Worm (Caenorhabditis elegans): ENCODE results near the gene Y76B12C.8.

Gene Y76B12C.8

DNA sequence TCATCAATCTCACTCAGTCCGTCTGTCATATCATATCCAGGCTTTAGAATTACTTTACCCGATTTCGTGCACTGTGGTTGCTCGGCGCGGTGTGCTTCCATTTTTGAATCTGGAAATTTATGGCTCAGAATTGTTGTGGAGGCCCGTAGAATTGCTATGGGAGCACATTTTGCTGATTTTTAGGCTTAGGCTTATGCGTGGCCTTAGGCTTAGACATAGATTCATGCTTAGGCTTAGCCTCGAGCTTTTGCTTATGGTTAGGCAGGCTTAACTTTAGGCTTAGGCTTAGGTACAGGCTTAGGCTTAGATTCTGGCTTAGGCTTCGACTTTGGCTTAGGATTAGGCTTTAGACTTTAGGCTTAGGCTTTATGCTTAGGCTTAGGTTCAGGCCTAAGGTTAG lies 7.5 kb upstream of the Y76B12C.8 start, which contains the start of gene Y76B12C.4:
Gene Y76B12C.4, minus strand, starts transcription at position 101 of the 400 bp plus-strand sequence.
- no peak for TF ChIP-seq ceh-24 (tag; optimal IDR thresholded peaks at IDR 0.05)
- no peak for TF ChIP-seq nfya-1 (tag; optimal IDR thresholded peaks at IDR 0.05)
- TF ChIP-seq hlh-30 (tag; optimal IDR thresholded peaks at IDR 0.05; ENCODE audit: insufficient read depth) = no peak
- TF ChIP-seq fax-1 (tag; optimal IDR thresholded peaks at IDR 0.05) = no peak
- no peak for TF ChIP-seq dmd-4 (tag; optimal IDR thresholded peaks at IDR 0.05; ENCODE audit: borderline replicate concordance)
- no peak for TF ChIP-seq unc-3 (GFP tag; conservative IDR thresholded peaks at IDR 0.05)
- TF ChIP-seq unc-3 (tag; optimal IDR thresholded peaks at IDR 0.05) = no peak
- TF ChIP-seq mec-3 (tag; optimal IDR thresholded peaks at IDR 0.05; ENCODE audit: borderline replicate concordance) = no peak

ce11 chrIV:1973372-1973771 lies 6.4 kb upstream of the Y76B12C.8 start, which contains the start of gene Y76B12C.3:
Gene Y76B12C.3, plus strand, starts transcription at chrIV:1973705.
- no peak for TF ChIP-seq lim-6 (tag; optimal IDR thresholded peaks at IDR 0.05)
- TF ChIP-seq ets-4 (tag; optimal IDR thresholded peaks at IDR 0.05) = no peak
- TF ChIP-seq elt-4 (tag; optimal IDR thresholded peaks at IDR 0.05) = no peak
- TF ChIP-seq tbx-7 (tag; optimal IDR thresholded peaks at IDR 0.05) = no peak
- TF ChIP-seq syd-9 (tag; optimal IDR thresholded peaks at IDR 0.05) = no peak
- TF ChIP-seq ceh-19 (GFP tag; optimal IDR thresholded peaks at IDR 0.05) = no peak
- TF ChIP-seq fkh-6 (tag; optimal IDR thresholded peaks at IDR 0.05) = no peak
- TF ChIP-seq fkh-10 (GFP tag; optimal IDR thresholded peaks at IDR 0.05) = no peak
- no peak for TF ChIP-seq pag-3 (tag; optimal IDR thresholded peaks at IDR 0.05; ENCODE audit: borderline replicate concordance)
- TF ChIP-seq hlh-8 (tag; optimal IDR thresholded peaks at IDR 0.05) = no peak
- no peak for TF ChIP-seq unc-3 (GFP tag; conservative IDR thresholded peaks at IDR 0.05)
- no peak for TF ChIP-seq unc-3 (tag; optimal IDR thresholded peaks at IDR 0.05)
- TF ChIP-seq ceh-30 (tag; optimal IDR thresholded peaks at IDR 0.05) = no peak
- no peak for TF ChIP-seq npax-4 (tag; optimal IDR thresholded peaks at IDR 0.05)
- TF ChIP-seq odd-2 (tag; optimal IDR thresholded peaks at IDR 0.05) = no peak
- TF ChIP-seq eyg-1 (tag; optimal IDR thresholded peaks at IDR 0.05) = no peak
- TF ChIP-seq pros-1 (tag; optimal IDR thresholded peaks at IDR 0.05) = no peak
- TF ChIP-seq ref-2 (tag; optimal IDR thresholded peaks at IDR 0.05) = no peak
- no peak for TF ChIP-seq nfya-1 (tag; optimal IDR thresholded peaks at IDR 0.05)

- peak; percentile 48 for TF ChIP-seq unc-42 (tag; optimal IDR thresholded peaks at IDR 0.05)
- no peak for TF ChIP-seq hlh-8 (tag; optimal IDR thresholded peaks at IDR 0.05)
These were observed 4.2 kb upstream of the Y76B12C.8 start for ce11 chrIV:1975594-1975993.

DNA sequence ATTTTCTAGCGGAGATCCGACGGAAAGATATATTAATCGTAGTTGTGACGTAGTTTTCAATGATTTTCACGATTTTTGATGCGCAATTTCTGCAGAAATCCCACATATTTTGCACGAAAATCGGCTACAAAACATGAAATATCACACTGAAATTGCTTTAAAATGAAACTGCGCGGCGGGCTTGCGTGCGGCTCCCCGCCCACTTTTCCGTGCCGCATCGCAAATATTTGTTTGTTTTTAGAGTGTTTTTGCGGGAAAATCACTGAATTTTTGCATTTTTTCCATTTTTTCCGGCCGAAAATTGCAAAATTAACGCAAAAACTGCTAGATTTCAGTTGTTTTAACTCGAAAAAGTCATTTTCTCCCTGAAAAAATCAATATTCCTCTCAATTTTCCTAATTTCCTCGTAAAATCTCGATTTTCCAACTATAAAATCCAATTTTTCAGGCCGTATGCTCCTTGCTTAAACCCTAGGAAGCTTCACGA lies 1.2 kb downstream of the Y76B12C.8 start, which contains the start of gene Y76B12C.6:
Gene Y76B12C.6, plus strand, starts transcription at position 436 of the 486 bp plus-strand sequence.
- no peak for TF ChIP-seq unc-55 (GFP tag; optimal IDR thresholded peaks at IDR 0.05)
- TF ChIP-seq ceh-14 (tag; optimal IDR thresholded peaks at IDR 0.05) = peak; percentile 52
- no peak for TF ChIP-seq madf-2 (tag; optimal IDR thresholded peaks at IDR 0.05)
- TF ChIP-seq ceh-18 (tag; optimal IDR thresholded peaks at IDR 0.05) = peak; percentile 7
- TF ChIP-seq ceh-48 (tag; optimal IDR thresholded peaks at IDR 0.05) = no peak
- no peak for TF ChIP-seq pax-1 (tag; optimal IDR thresholded peaks at IDR 0.05)
- TF ChIP-seq hlh-8 (tag; optimal IDR thresholded peaks at IDR 0.05) = no peak
- no peak for TF ChIP-seq ceh-24 (tag; optimal IDR thresholded peaks at IDR 0.05)
- TF ChIP-seq sox-4 (tag; optimal IDR thresholded peaks at IDR 0.05) = peak; percentile 73
- peak; percentile 30 for TF ChIP-seq T23F11.4 (GFP tag; optimal IDR thresholded peaks at IDR 0.05)
- TF ChIP-seq nhr-11 (tag; optimal IDR thresholded peaks at IDR 0.05) = no peak
- TF ChIP-seq fax-1 (tag; optimal IDR thresholded peaks at IDR 0.05) = peak; percentile 63
- no peak for TF ChIP-seq sox-2 (GFP tag; IDR thresholded peaks at IDR 0.05)
- TF ChIP-seq K02D7.2 (tag; optimal IDR thresholded peaks at IDR 0.05) = peak; percentile 43
- peak; percentile 59 for TF ChIP-seq unc-86 (tag; optimal IDR thresholded peaks at IDR 0.05)
- TF ChIP-seq odd-2 (tag; optimal IDR thresholded peaks at IDR 0.05) = no peak
- TF ChIP-seq unc-42 (tag; optimal IDR thresholded peaks at IDR 0.05) = peak; percentile 61
- no peak for TF ChIP-seq hlh-30 (tag; optimal IDR thresholded peaks at IDR 0.05; ENCODE audit: insufficient read depth)
- TF ChIP-seq syd-9 (tag; optimal IDR thresholded peaks at IDR 0.05) = no peak
- no peak for TF ChIP-seq ceh-45 (GFP tag; IDR thresholded peaks at IDR 0.05)
- TF ChIP-seq hlh-15 (tag; optimal IDR thresholded peaks at IDR 0.05) = no peak
- TF ChIP-seq tbx-7 (tag; optimal IDR thresholded peaks at IDR 0.05) = no peak
- peak; percentile 17 for TF ChIP-seq zip-5 (tag; optimal IDR thresholded peaks at IDR 0.05)
- TF ChIP-seq dve-1 (tag; optimal IDR thresholded peaks at IDR 0.05) = no peak
- TF ChIP-seq ahr-1 (tag; optimal IDR thresholded peaks at IDR 0.05) = no peak
- TF ChIP-seq fkh-10 (GFP tag; optimal IDR thresholded peaks at IDR 0.05) = no peak
- peak; percentile 26 for TF ChIP-seq ztf-16 (tag; optimal IDR thresholded peaks at IDR 0.05)
- peak; percentile 52 for TF ChIP-seq F13H6.1 (tag; optimal IDR thresholded peaks at IDR 0.05)
- TF ChIP-seq lin-11 (tag; optimal IDR thresholded peaks at IDR 0.05) = peak; percentile 60
- TF ChIP-seq npax-4 (tag; optimal IDR thresholded peaks at IDR 0.05) = no peak
- peak; percentile 18 for TF ChIP-seq pha-2 (tag; optimal IDR thresholded peaks at IDR 0.05)
